Fruit fly (Drosophila melanogaster) whole organism, adult: ENCODE measurements around the gene CG6933.
A peak's percentile ranks its signal among the peaks of the same experiment; 100 is the strongest.

Source experiments
- CG11617 ChIP-seq: fragments of 200-800 bp; sonication (Bioruptor generic); optimal IDR thresholded peaks from 2 replicates; lab custom pipeline; 2017; ENCODE audit warnings: mild to moderate bottlenecking, missing biosample characterization, missing genetic modification reagents, missing genetic modification characterization
- CG12768 ChIP-seq: fragments of 200-800 bp; sonication (Bioruptor generic); optimal IDR thresholded peaks from 2 replicates; lab custom pipeline; 2017; ENCODE audit warnings: missing biosample characterization, missing genetic modification characterization, mild to moderate bottlenecking, moderate library complexity, missing genetic modification reagents
- CG14711 ChIP-seq: fragments of 200-800 bp; sonication (Bioruptor generic); optimal IDR thresholded peaks from 2 replicates; lab custom pipeline; 2018; ENCODE audit warnings: missing biosample characterization, mild to moderate bottlenecking, missing genetic modification characterization, moderate library complexity
- CG1620 ChIP-seq: fragments of 200-800 bp; sonication (Bioruptor generic); optimal IDR thresholded peaks from 2 replicates; lab custom pipeline; 2016; ENCODE audit warnings: missing biosample characterization, missing genetic modification characterization
- CG33017 ChIP-seq: fragments of 200-800 bp; sonication (Bioruptor generic); optimal IDR thresholded peaks from 2 replicates; lab custom pipeline; 2018; ENCODE audit warnings: missing biosample characterization, mild to moderate bottlenecking, missing genetic modification characterization, moderate library complexity
- CG5204 ChIP-seq: fragments of 200-800 bp; sonication (Bioruptor generic); optimal IDR thresholded peaks from 2 replicates; lab custom pipeline; 2016; ENCODE audit warnings: missing biosample characterization, missing genetic modification characterization
- CG7045 ChIP-seq: fragments of 200-800 bp; sonication (Bioruptor generic); optimal IDR thresholded peaks from 2 replicates; lab custom pipeline; 2017; ENCODE audit warnings: missing biosample characterization, mild to moderate bottlenecking, missing genetic modification characterization
- CG7101 ChIP-seq: fragments of 200-800 bp; sonication (Bioruptor generic); optimal IDR thresholded peaks from 2 replicates; lab custom pipeline; 2018; ENCODE audit warnings: missing biosample characterization, mild to moderate bottlenecking, missing genetic modification characterization, moderate library complexity
- Clk ChIP-seq: fragments of 200-800 bp; sonication (Bioruptor generic); optimal IDR thresholded peaks from 2 replicates; lab custom pipeline; 2017; ENCODE audit warnings: missing biosample characterization, missing genetic modification characterization
- Crg-1 ChIP-seq: fragments of 200-800 bp; sonication (Bioruptor generic); optimal IDR thresholded peaks from 2 replicates; lab custom pipeline; 2016; ENCODE audit warnings: missing biosample characterization, missing genetic modification characterization
- Hr96 ChIP-seq: fragments of 200-800 bp; sonication (Bioruptor generic); optimal IDR thresholded peaks from 2 replicates; lab custom pipeline; 2016; ENCODE audit warnings: missing biosample characterization, missing genetic modification characterization
- Mnt ChIP-seq: fragments of 200-800 bp; sonication (Bioruptor generic); optimal IDR thresholded peaks from 2 replicates; lab custom pipeline; 2016; ENCODE audit warnings: missing biosample characterization, mild to moderate bottlenecking, missing genetic modification characterization
- bab1 ChIP-seq: fragments of 200-800 bp; sonication (Bioruptor generic); optimal IDR thresholded peaks from 3 replicates; lab custom pipeline; 2019; ENCODE audit warnings: missing biosample characterization, mild to moderate bottlenecking, missing genetic modification characterization, moderate library complexity
- cic ChIP-seq: fragments of 200-800 bp; sonication (Bioruptor generic); optimal IDR thresholded peaks from 2 replicates; lab custom pipeline; 2017; ENCODE audit warnings: missing biosample characterization, mild to moderate bottlenecking, missing genetic modification characterization, moderate library complexity
- cnc ChIP-seq, 2 experiments: fragments of >200 bp; optimal IDR thresholded peaks; 2 replicates each; lab custom pipeline; 2017
- kay ChIP-seq: fragments of 200-800 bp; sonication (Bioruptor generic); peaks from one replicate; lab custom pipeline; 2016; ENCODE audit warnings: missing biosample characterization, missing genetic modification characterization, borderline replicate concordance
- ovo ChIP-seq: fragments of 200-800 bp; sonication (Bioruptor generic); optimal IDR thresholded peaks from 2 replicates; lab custom pipeline; 2016; ENCODE audit warnings: missing biosample characterization, missing genetic modification characterization
- pad ChIP-seq: fragments of 200-800 bp; sonication (Bioruptor generic); optimal IDR thresholded peaks from 3 replicates; lab custom pipeline; 2017; ENCODE audit warnings: missing biosample characterization, missing genetic modification characterization, mild to moderate bottlenecking, moderate library complexity, missing genetic modification reagents
- tj ChIP-seq: fragments of 200-800 bp; sonication (Bioruptor generic); optimal IDR thresholded peaks from 3 replicates; lab custom pipeline; 2017; ENCODE audit warnings: missing biosample characterization, mild to moderate bottlenecking, missing genetic modification characterization, moderate library complexity
- toe ChIP-seq: fragments of 200-800 bp; sonication (Bioruptor generic); optimal IDR thresholded peaks from 2 replicates; lab custom pipeline; 2016; ENCODE audit warnings: missing biosample characterization, missing genetic modification characterization

CG6933 gene

DNA sequence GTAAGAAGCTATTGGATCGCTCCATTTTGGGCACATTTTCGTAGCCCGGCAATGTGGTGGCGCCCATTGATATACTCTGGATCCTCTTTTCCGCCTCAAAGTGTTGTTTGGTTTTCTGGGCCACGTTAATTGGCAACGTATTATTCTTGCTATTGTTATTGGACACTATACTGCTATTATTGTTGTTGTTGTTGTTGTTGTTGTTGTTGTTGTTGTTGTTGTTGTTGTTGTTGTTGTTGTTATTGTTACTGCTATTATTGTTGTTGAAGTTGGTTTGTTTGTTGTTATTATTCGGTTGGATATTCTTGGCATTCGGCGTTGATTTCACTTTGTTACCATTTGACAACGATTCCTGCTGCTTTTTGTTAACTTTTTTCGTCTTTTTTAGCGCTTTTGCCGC is 28.4 kb downstream of the CG6933 start:
- TF ChIP-seq Mnt (GFP tag; lab: Kevin White, UChicago) (no peak), Clk (no peak), kay (GFP tag; lab: Kevin White, UChicago) (peak; percentile 40)

DNA sequence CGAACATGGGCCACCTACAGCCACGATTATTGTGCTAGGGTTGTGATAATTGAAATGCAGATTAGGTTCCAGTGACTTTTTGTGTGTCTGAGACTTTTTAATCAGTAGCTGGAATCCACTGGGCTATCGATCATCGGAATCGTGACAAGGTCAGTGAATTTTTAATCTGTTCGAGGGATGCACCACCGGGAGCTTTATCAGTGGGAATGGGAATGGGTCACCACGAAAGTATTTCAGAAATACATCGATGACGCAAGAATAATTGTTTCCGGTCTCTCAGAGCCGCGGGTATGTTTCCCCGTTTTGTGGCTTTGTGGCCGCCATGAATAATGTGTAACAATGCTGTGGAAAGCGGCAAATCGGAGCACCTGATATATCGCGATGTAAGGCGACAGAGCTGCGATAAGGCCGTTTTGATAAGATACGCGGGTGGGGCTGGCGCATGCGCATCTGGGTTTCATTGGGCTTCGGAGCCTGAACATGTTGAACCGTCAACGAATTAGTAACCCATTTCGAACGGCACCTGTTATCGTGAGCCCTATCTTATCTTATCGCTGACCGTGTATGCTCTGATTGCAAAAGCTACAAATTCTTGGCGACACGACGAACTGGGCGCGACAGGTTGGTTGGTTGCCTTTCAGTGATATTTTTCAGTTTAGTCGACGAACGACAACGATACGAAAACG is 32.2 kb downstream of the CG6933 start, which contains the start of gene Ssk:
Ssk (plus strand) TSS at position 638 of the 686 bp plus-strand sequence.
- TF ChIP-seq Clk = no peak
- no peak for TF ChIP-seq CG1620 (GFP tag; lab: Kevin White, UChicago)
- TF ChIP-seq ovo (GFP tag; lab: Kevin White, UChicago) = peak; percentile 66
- TF ChIP-seq CG14711 (tag; lab: Kevin White, UChicago) = no peak
- TF ChIP-seq kay (GFP tag; lab: Kevin White, UChicago) = peak; percentile 97
- TF ChIP-seq tj (GFP tag; lab: Kevin White, UChicago) = peak; percentile 37
- peak; percentile 37 for TF ChIP-seq CG33017 (tag; lab: Kevin White, UChicago)
- no peak for TF ChIP-seq Mnt (GFP tag; lab: Kevin White, UChicago)
- peak; percentile 60 for TF ChIP-seq toe (GFP tag; lab: Kevin White, UChicago)
- no peak for TF ChIP-seq bab1 (GFP tag; lab: Kevin White, UChicago)
- no peak for TF ChIP-seq CG5204 (GFP tag; lab: Kevin White, UChicago)
- TF ChIP-seq pad (GFP tag; lab: Kevin White, UChicago) = no peak
- TF ChIP-seq CG11617 (GFP tag; lab: Kevin White, UChicago) = peak; percentile 29
- peak; percentile 32 for TF ChIP-seq CG12768 (GFP tag; lab: Kevin White, UChicago)
- peak; percentile 91 for TF ChIP-seq cic (GFP tag; lab: Kevin White, UChicago)
- TF ChIP-seq Crg-1 = no peak
- no peak for TF ChIP-seq cnc (optimal IDR thresholded peaks at IDR 0.05; lab: Kevin White, UChicago)
- no peak for TF ChIP-seq CG7045 (GFP tag; lab: Kevin White, UChicago)
- peak; percentile 33 for TF ChIP-seq Hr96 (GFP tag; lab: Kevin White, UChicago)

DNA sequence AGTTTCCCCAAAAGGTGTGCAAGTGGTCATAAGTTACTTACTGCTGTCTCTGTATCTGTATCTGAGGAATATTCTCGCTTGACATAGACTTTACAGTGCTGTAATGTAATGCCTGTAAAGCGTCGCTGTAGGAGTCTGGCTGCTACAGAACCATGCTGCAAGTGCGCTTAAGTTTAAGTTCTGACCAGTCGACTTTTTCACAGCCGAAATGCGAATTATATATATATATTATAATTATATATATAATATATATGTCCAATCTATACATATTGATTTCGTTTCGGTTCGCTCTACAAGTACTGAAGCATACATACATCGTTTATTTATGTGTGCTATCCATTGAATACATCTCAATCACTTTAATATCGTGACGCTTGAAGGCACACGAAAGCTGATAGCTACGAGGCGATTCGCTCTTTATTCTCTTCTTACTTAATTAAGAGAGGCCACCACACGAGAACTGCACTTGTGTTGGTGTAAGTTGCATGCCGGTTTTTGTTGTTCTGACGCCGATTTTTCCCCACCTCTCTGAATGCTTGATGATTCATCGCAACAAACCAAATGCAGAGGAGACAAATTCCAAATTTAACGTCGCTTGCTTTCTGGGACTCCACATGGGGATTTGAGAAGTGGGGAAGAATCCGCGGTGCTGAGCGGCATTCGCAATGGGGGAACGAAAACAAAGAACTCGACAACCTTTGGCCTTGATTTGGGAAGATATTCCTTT is 33.8 kb downstream of the CG6933 start:
- TF ChIP-seq tj (GFP tag; lab: Kevin White, UChicago) = peak; percentile 53
- no peak for TF ChIP-seq CG14711 (tag; lab: Kevin White, UChicago)
- peak; percentile 96 for TF ChIP-seq cic (GFP tag; lab: Kevin White, UChicago)
- TF ChIP-seq ovo (GFP tag; lab: Kevin White, UChicago) = peak; percentile 0
- TF ChIP-seq Hr96 (GFP tag; lab: Kevin White, UChicago) = no peak
- TF ChIP-seq toe (GFP tag; lab: Kevin White, UChicago) = no peak
- TF ChIP-seq pad (GFP tag; lab: Kevin White, UChicago) = peak; percentile 16
- peak; percentile 28 for TF ChIP-seq Crg-1
- no peak for TF ChIP-seq Mnt (GFP tag; lab: Kevin White, UChicago)

DNA sequence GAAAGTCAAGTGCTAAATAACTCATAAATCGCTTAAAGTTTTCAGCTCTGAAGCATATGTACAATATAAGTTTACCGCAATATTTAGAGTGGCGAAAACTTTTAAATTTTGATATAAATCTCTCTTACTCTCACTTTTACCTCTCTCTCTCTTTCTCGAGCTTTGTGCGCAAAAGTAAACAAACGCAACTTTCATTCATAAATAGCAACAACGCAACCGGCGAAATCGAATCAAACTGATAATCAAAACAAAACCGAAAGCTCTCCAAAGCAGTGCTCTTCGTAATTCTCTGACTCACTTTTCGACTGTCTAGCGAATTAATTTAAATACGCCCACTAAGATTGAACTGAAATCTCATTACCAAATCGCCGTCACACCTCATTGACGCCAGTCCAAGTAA is 34.3 kb downstream of the CG6933 start:
- TF ChIP-seq cic (GFP tag; lab: Kevin White, UChicago) (peak; percentile 98), Crg-1 (no peak), CG7101 (tag; lab: Kevin White, UChicago) (no peak), kay (GFP tag; lab: Kevin White, UChicago) (peak; percentile 97)

DNA sequence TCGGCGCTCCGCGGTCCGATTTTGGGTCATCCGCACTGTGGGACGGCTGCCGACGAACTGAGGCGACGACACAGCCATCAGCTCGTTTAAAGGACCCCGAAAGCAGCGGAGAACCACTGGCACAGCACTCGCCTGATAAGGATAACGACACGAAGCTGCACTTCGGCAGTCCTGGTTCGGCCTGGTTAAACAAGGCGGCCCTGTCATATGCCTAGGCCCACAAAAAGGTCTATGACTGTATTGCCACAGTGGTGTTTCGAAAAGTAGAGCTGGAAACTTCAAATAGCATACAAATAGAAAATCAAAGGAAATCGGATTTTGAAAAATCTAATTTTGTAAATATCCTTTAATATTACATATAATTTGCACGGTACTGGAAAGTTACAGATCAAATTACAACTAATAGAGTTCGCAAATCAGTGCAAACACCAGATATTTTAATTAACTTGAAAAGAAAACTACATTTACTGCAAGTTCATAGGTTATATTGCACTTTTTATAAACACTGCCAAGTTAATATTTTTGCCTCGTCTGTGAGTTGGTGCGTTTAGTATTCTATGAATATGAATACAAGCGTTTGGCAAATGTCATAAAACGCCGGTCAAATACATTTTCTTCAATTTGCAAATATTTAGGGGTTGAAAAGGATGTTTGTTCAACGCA is 34.9 kb downstream of the CG6933 start:
- TF ChIP-seq kay (GFP tag; lab: Kevin White, UChicago) (no peak), CG7101 (tag; lab: Kevin White, UChicago) (peak; percentile 28), CG11617 (GFP tag; lab: Kevin White, UChicago) (peak; percentile 6), CG1620 (GFP tag; lab: Kevin White, UChicago) (no peak), tj (GFP tag; lab: Kevin White, UChicago) (no peak), CG33017 (tag; lab: Kevin White, UChicago) (peak; percentile 32), pad (GFP tag; lab: Kevin White, UChicago) (no peak), cnc (optimal IDR thresholded peaks at IDR 0.05; lab: Kevin White, UChicago) (no peak), CG14711 (tag; lab: Kevin White, UChicago) (no peak), bab1 (GFP tag; lab: Kevin White, UChicago) (no peak), Hr96 (GFP tag; lab: Kevin White, UChicago) (no peak), Clk (no peak), toe (GFP tag; lab: Kevin White, UChicago) (peak; percentile 9), Crg-1 (no peak), cic (GFP tag; lab: Kevin White, UChicago) (no peak), CG7045 (GFP tag; lab: Kevin White, UChicago) (no peak), CG5204 (GFP tag; lab: Kevin White, UChicago) (peak; percentile 51), Mnt (GFP tag; lab: Kevin White, UChicago) (no peak), CG12768 (GFP tag; lab: Kevin White, UChicago) (peak; percentile 18), ovo (GFP tag; lab: Kevin White, UChicago) (no peak)
